Worm (Caenorhabditis elegans) whole organism, L1 larva: ENCODE results near the gene M116.5.

Source experiments
- C04F5.9 ChIP-seq: sonication (generic microtip); optimal IDR thresholded peaks from 2 replicates; lab custom pipeline; 2016; ENCODE audit warnings: missing genetic modification characterization, missing compliant biosample characterization
- alr-1 ChIP-seq: fragments of 200-800 bp; sonication (Bioruptor generic); optimal IDR thresholded peaks from 2 replicates; lab custom pipeline; 2018; ENCODE audit warnings: borderline replicate concordance, mild to moderate bottlenecking, missing genetic modification characterization, missing compliant biosample characterization
- nhr-28 ChIP-seq: fragments of 150-350 bp; optimal IDR thresholded peaks from 2 replicates; lab custom pipeline; 2014; ENCODE audit warnings: missing biosample characterization, missing genetic modification characterization
- unc-62 ChIP-seq: fragments of 150-350 bp; optimal IDR thresholded peaks from 2 replicates; lab custom pipeline; 2014; ENCODE audit warnings: missing biosample characterization, missing genetic modification reagents, missing genetic modification characterization

ce11 chrIV:8384737-8385136, 36.1 kb downstream of the M116.5 start:
- TF ChIP-seq C04F5.9 (tag; lab: Kevin White, UChicago) (no peak), nhr-28 (tag; lab: Kevin White, UChicago) (no peak), alr-1 (no peak), unc-62 (no peak)
